Worm (Caenorhabditis elegans) whole organism, L4 larva: Measurements from ENCODE around the gene C50E3.9.

Experiments
- F49E8.2 ChIP-seq: sonication (generic microtip); optimal IDR thresholded peaks from 2 replicates; lab custom pipeline; 2016; ENCODE audit warnings: missing compliant biosample characterization, mild to moderate bottlenecking, missing genetic modification characterization, borderline replicate concordance
- Y48G9A.11 ChIP-seq: fragments of 200-800 bp; sonication (Bioruptor generic); IDR thresholded peaks from 2 replicates; pipeline ENCODE4 v1.3.6; 2022; ENCODE audit warnings: missing genetic modification reagents, missing genetic modification characterization, missing compliant biosample characterization
- attf-4 ChIP-seq: sonication (generic microtip); optimal IDR thresholded peaks from 3 replicates; lab custom pipeline; 2017; ENCODE audit warnings: missing biosample characterization, missing genetic modification characterization
- duxl-1 ChIP-seq: sonication (generic microtip); optimal IDR thresholded peaks from 2 replicates; lab custom pipeline; 2016; ENCODE audit warnings: mild to moderate bottlenecking, missing genetic modification characterization, moderate library complexity, missing compliant biosample characterization; ENCODE audit not compliant: poor library complexity
- lin-39 ChIP-seq: fragments of 150-350 bp; optimal IDR thresholded peaks from 2 replicates; lab custom pipeline; 2014; ENCODE audit warnings: missing biosample characterization, missing genetic modification reagents, missing genetic modification characterization
- lsy-2 ChIP-seq, 2 experiments: fragments of 150-350 bp in 1 of 2; sonication (generic microtip) in 1 of 2; optimal IDR thresholded peaks; 2 replicates each; lab custom pipeline; 2014 to 2017; ENCODE audit warnings: missing biosample characterization in 2 of 2, missing genetic modification characterization in 2 of 2
- nhr-11 ChIP-seq: fragments of 150-350 bp; optimal IDR thresholded peaks from 2 replicates; lab custom pipeline; 2014; ENCODE audit warnings: missing biosample characterization, missing genetic modification characterization
- nhr-237 ChIP-seq: sonication (generic microtip); optimal IDR thresholded peaks from 2 replicates; lab custom pipeline; 2017; ENCODE audit warnings: missing biosample characterization, missing genetic modification characterization
- nhr-28 ChIP-seq: fragments of 150-350 bp; optimal IDR thresholded peaks from 2 replicates; lab custom pipeline; 2014; ENCODE audit warnings: missing biosample characterization, missing genetic modification characterization
- nhr-42 ChIP-seq: fragments of 200-800 bp; sonication (Bioruptor generic); IDR thresholded peaks from 2 replicates; pipeline ENCODE4 v1.3.6; 2022; ENCODE audit warnings: missing genetic modification characterization, missing compliant biosample characterization
- nhr-76 ChIP-seq: fragments of 150-350 bp; optimal IDR thresholded peaks from 2 replicates; lab custom pipeline; 2014; ENCODE audit warnings: missing biosample characterization, missing genetic modification characterization
- tra-1 ChIP-seq: fragments of 200-800 bp; sonication (Bioruptor generic); IDR thresholded peaks from 2 replicates; pipeline ENCODE4 v1.3.6; 2022; ENCODE audit warnings: missing genetic modification reagents, missing genetic modification characterization, missing compliant biosample characterization

ce11 chrV:7603404-7603803 lies 3.4 kb upstream of the C50E3.9 start, which contains the start of gene C50E3.11:
- TF ChIP-seq nhr-28 (tag; lab: Kevin White, UChicago) (no peak), tra-1 (GFP tag; lab: Robert Waterston, UW) (no peak), Y48G9A.11 (GFP tag; lab: Robert Waterston, UW) (no peak), attf-4 (tag; lab: Kevin White, UChicago) (no peak), nhr-42 (GFP tag; lab: Robert Waterston, UW) (no peak), F49E8.2 (no peak), nhr-237 (no peak), lsy-2 (tag; optimal IDR thresholded peaks at IDR 0.05; lab: Kevin White, UChicago) (no peak), nhr-11 (tag; lab: Kevin White, UChicago) (no peak), duxl-1 (no peak), nhr-76 (no peak), lin-39 (no peak)
